Fruit fly (Drosophila melanogaster) Kc167 (cell line): ENCODE data around the gene Ptp61F.

Experiments used
- Myc ChIP-seq: fragments of >200 bp; optimal IDR thresholded peaks from 2 replicates; lab custom pipeline; 2017; ENCODE audit warnings: missing external identifiers
- Sin3A ChIP-seq: fragments of >200 bp; optimal IDR thresholded peaks from 2 replicates; lab custom pipeline; 2018; ENCODE audit warnings: missing external identifiers
- h ChIP-seq: fragments of >200 bp; optimal IDR thresholded peaks from 3 replicates; lab custom pipeline; 2018; ENCODE audit warnings: missing external identifiers
- psq ChIP-seq: fragments of >200 bp; optimal IDR thresholded peaks from 2 replicates; lab custom pipeline; 2017; ENCODE audit warnings: missing external identifiers

DNA sequence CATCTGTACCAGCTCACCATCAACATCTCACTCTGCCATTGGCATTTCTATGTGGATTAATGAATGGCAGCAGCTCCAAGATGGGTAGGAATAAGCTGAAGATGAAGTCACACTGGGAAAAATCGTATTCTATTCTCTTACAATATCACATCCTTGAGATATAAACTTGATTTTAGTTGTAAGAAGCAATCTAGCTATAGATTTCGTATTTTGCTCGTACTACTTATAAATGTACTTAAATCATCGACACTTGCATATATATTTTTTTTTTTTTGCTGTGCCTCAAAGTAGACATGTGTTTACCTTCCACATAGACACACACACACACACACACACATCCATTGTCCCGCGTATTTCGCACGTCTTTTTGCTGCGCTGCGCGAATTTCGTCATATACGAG lies 50.6 kb downstream of the Ptp61F start:
- TF ChIP-seq Myc (lab: Kevin White, UChicago) (no peak), Sin3A (no peak), h (no peak), psq (no peak)
